Worm (Caenorhabditis elegans) whole organism, L3 larva: ENCODE measurements around the gene txt-9.

Experiments
- ama-1 ChIP-seq: fragments of 150-350 bp; optimal IDR thresholded peaks from 2 replicates; lab custom pipeline; 2018
- egl-5 ChIP-seq: fragments of 150-350 bp; optimal IDR thresholded peaks from 2 replicates; lab custom pipeline; 2017; ENCODE audit warnings: missing biosample characterization, missing genetic modification reagents, missing genetic modification characterization, inconsistent platforms
- fkh-10 ChIP-seq: sonication (generic microtip); optimal IDR thresholded peaks from 2 replicates; lab custom pipeline; 2017; ENCODE audit warnings: missing biosample characterization, missing genetic modification reagents, missing genetic modification characterization
- fkh-2 ChIP-seq: fragments of 150-350 bp; optimal IDR thresholded peaks from 2 replicates; lab custom pipeline; 2014; ENCODE audit warnings: missing biosample characterization, missing genetic modification reagents, missing genetic modification characterization
- lin-39 ChIP-seq: fragments of 150-350 bp; optimal IDR thresholded peaks from 2 replicates; lab custom pipeline; 2018; ENCODE audit warnings: missing biosample characterization, missing genetic modification reagents, missing genetic modification characterization
- mdl-1 ChIP-seq: fragments of 150-350 bp; optimal IDR thresholded peaks from 2 replicates; lab custom pipeline; 2014; ENCODE audit warnings: missing biosample characterization, missing genetic modification characterization
- mml-1 ChIP-seq: fragments of 150-350 bp; sonication (generic microtip); optimal IDR thresholded peaks from 3 replicates; lab custom pipeline; 2014; ENCODE audit warnings: missing biosample characterization, missing genetic modification characterization
- nhr-11 ChIP-seq: fragments of 150-350 bp; optimal IDR thresholded peaks from 2 replicates; lab custom pipeline; 2014; ENCODE audit warnings: missing biosample characterization, missing genetic modification characterization
- nhr-12 ChIP-seq: fragments of 150-350 bp; optimal IDR thresholded peaks from 2 replicates; lab custom pipeline; 2014; ENCODE audit warnings: missing biosample characterization, missing genetic modification characterization
- nhr-23 ChIP-seq: fragments of 150-350 bp; optimal IDR thresholded peaks from 2 replicates; lab custom pipeline; 2014; ENCODE audit warnings: missing biosample characterization, missing genetic modification reagents, missing genetic modification characterization
- snpc-4 ChIP-seq: fragments of 150-350 bp; optimal IDR thresholded peaks from 2 replicates; lab custom pipeline; 2014; ENCODE audit warnings: missing biosample characterization, missing genetic modification characterization
- tbx-2 ChIP-seq: sonication (generic microtip); optimal IDR thresholded peaks from 2 replicates; lab custom pipeline; 2016; ENCODE audit warnings: mild to moderate bottlenecking, missing genetic modification characterization, missing compliant biosample characterization

- TF ChIP-seq mdl-1: no peak
- TF ChIP-seq nhr-23 (tag; lab: Kevin White, UChicago): no peak
- TF ChIP-seq fkh-2 (tag; lab: Kevin White, UChicago): no peak
- TF ChIP-seq mml-1: no peak
- TF ChIP-seq snpc-4 (tag; lab: Kevin White, UChicago): no peak
- TF ChIP-seq fkh-10 (GFP tag; lab: Kevin White, UChicago): no peak
- no peak for TF ChIP-seq nhr-12 (tag; lab: Kevin White, UChicago)
- no peak for TF ChIP-seq nhr-11 (tag; lab: Kevin White, UChicago)
- TF ChIP-seq egl-5 (tag; lab: Kevin White, UChicago): no peak
- no peak for TF ChIP-seq lin-39 (tag; lab: Kevin White, UChicago)
- no peak for TF ChIP-seq ama-1
- no peak for TF ChIP-seq tbx-2 (tag; lab: Kevin White, UChicago)
Measured at ce11 chrII:5131800-5132199, 46.2 kb downstream of the txt-9 start.
